Worm (Caenorhabditis elegans) whole organism, young adult: ENCODE data around the gene evl-14.

Source experiments
- Y79H2A.3 ChIP-seq: fragments of 200-800 bp; sonication (Bioruptor generic); conservative IDR thresholded peaks from 2 replicates; pipeline ENCODE4 v1.3.6; 2022; ENCODE audit warnings: missing genetic modification reagents, missing genetic modification characterization, missing compliant biosample characterization
- ZK185.1 ChIP-seq: sonication (generic microtip); optimal IDR thresholded peaks from 2 replicates; lab custom pipeline; 2016; ENCODE audit warnings: mild to moderate bottlenecking, missing genetic modification characterization, missing compliant biosample characterization; ENCODE audit not compliant: poor library complexity, severe bottlenecking
- atf-7 ChIP-seq: sonication (generic microtip); optimal IDR thresholded peaks from 2 replicates; lab custom pipeline; 2017; ENCODE audit warnings: mild to moderate bottlenecking, missing genetic modification characterization, missing compliant biosample characterization
- ceh-27 ChIP-seq: fragments of 200-800 bp; sonication (Bioruptor generic); optimal IDR thresholded peaks from 2 replicates; lab custom pipeline; 2018; ENCODE audit warnings: mild to moderate bottlenecking, missing genetic modification characterization, moderate library complexity, missing compliant biosample characterization
- dpff-1 ChIP-seq: sonication (generic microtip); optimal IDR thresholded peaks from 2 replicates; lab custom pipeline; 2017; ENCODE audit warnings: mild to moderate bottlenecking, missing genetic modification characterization, missing compliant biosample characterization
- efl-1 ChIP-seq: fragments of 150-350 bp; optimal IDR thresholded peaks from 2 replicates; lab custom pipeline; 2014; ENCODE audit warnings: missing biosample characterization, missing genetic modification reagents, missing genetic modification characterization
- lir-1 ChIP-seq: fragments of 200-800 bp; sonication (Bioruptor generic); conservative IDR thresholded peaks from 2 replicates; pipeline ENCODE4 v1.3.6; 2022; ENCODE audit warnings: missing genetic modification reagents, missing genetic modification characterization, missing compliant biosample characterization
- nhr-179 ChIP-seq: sonication (generic microtip); optimal IDR thresholded peaks from 2 replicates; lab custom pipeline; 2016; ENCODE audit warnings: mild to moderate bottlenecking, missing genetic modification characterization, missing compliant biosample characterization
- pha-4 ChIP-seq: fragments of 150-350 bp; sonication (generic microtip); optimal IDR thresholded peaks from 2 replicates; lab custom pipeline; 2014; ENCODE audit warnings: missing biosample characterization, missing genetic modification reagents, missing genetic modification characterization
- snpc-1.1 ChIP-seq: sonication (generic microtip); optimal IDR thresholded peaks from 2 replicates; lab custom pipeline; 2017; ENCODE audit warnings: missing genetic modification characterization, mild to moderate bottlenecking, missing compliant biosample characterization, antibody characterized with exemption, moderate library complexity, missing genotype, missing genetic modification reagents; ENCODE audit not compliant: insufficient read depth
- snpc-3.4 ChIP-seq: sonication (generic microtip); optimal IDR thresholded peaks from 2 replicates; lab custom pipeline; 2017; ENCODE audit warnings: missing genetic modification characterization, mild to moderate bottlenecking, missing compliant biosample characterization, antibody characterized with exemption, moderate library complexity, missing genotype, missing genetic modification reagents
- unc-130 ChIP-seq: sonication (generic microtip); optimal IDR thresholded peaks from 2 replicates; lab custom pipeline; 2016; ENCODE audit warnings: missing genetic modification reagents, missing genetic modification characterization, missing compliant biosample characterization
- unc-62 ChIP-seq: fragments of 150-350 bp; optimal IDR thresholded peaks from 2 replicates; lab custom pipeline; 2014; ENCODE audit warnings: missing biosample characterization, missing genetic modification reagents, missing genetic modification characterization

ce11 chrIII:4302293-4302692 is 10.6 kb downstream of the evl-14 start, which contains the start of gene R10E4.9:
- TF ChIP-seq ceh-27 (no peak), nhr-179 (tag; lab: Kevin White, UChicago) (no peak), atf-7 (no peak), lir-1 (GFP tag; lab: Robert Waterston, UW) (no peak), dpff-1 (tag; lab: Kevin White, UChicago) (no peak), ZK185.1 (no peak), unc-130 (GFP tag; lab: Kevin White, UChicago) (no peak), snpc-1.1 (tag; lab: Kevin White, UChicago) (no peak), efl-1 (GFP tag; lab: Kevin White, UChicago) (no peak), snpc-3.4 (tag; lab: Kevin White, UChicago) (no peak), Y79H2A.3 (GFP tag; lab: Robert Waterston, UW) (no peak), unc-62 (no peak), pha-4 (tag; lab: Kevin White, UChicago) (no peak)
